Worm (Caenorhabditis elegans) whole organism, L1 larva: Measurements from ENCODE around the gene B0361.4.

ENCODE experiments used
- C04F5.9 ChIP-seq: sonication (generic microtip); optimal IDR thresholded peaks from 2 replicates; lab custom pipeline; 2016; ENCODE audit warnings: missing genetic modification characterization, missing compliant biosample characterization
- C16A3.4 ChIP-seq: fragments of 150-350 bp; optimal IDR thresholded peaks from 2 replicates; lab custom pipeline; 2014; ENCODE audit warnings: missing biosample characterization, missing genetic modification characterization
- C34B4.2 ChIP-seq: sonication (generic microtip); optimal IDR thresholded peaks from 2 replicates; lab custom pipeline; 2017; ENCODE audit warnings: mild to moderate bottlenecking, missing genetic modification characterization, missing compliant biosample characterization
- F16B12.6 ChIP-seq: fragments of 150-350 bp; optimal IDR thresholded peaks from 2 replicates; lab custom pipeline; 2014; ENCODE audit warnings: missing biosample characterization, missing genetic modification characterization
- Y116A8C.19 ChIP-seq: sonication (generic microtip); optimal IDR thresholded peaks from 2 replicates; lab custom pipeline; 2016; ENCODE audit warnings: missing compliant biosample characterization, missing genetic modification characterization, borderline replicate concordance
- aha-1 ChIP-seq: fragments of 150-350 bp; optimal IDR thresholded peaks from 2 replicates; lab custom pipeline; 2014; ENCODE audit warnings: missing biosample characterization, missing genetic modification characterization
- aly-2 ChIP-seq: fragments of 150-350 bp; optimal IDR thresholded peaks from 2 replicates; lab custom pipeline; 2014; ENCODE audit warnings: missing biosample characterization, missing genetic modification characterization
- ama-1 ChIP-seq: fragments of 150-350 bp; optimal IDR thresholded peaks from 2 replicates; lab custom pipeline; 2014
- ceh-8 ChIP-seq: fragments of 200-800 bp; sonication (Bioruptor generic); optimal IDR thresholded peaks from 2 replicates; lab custom pipeline; 2018; ENCODE audit warnings: mild to moderate bottlenecking, missing genetic modification characterization, moderate library complexity, missing compliant biosample characterization
- ceh-82 ChIP-seq, 3 experiments: fragments of 150-350 bp in 1 of 3; sonication (generic microtip) in 2 of 3; optimal IDR thresholded peaks; 2 replicates each; lab custom pipeline; 2014 to 2017; ENCODE audit warnings: missing biosample characterization in 3 of 3, missing genetic modification characterization in 3 of 3
- ceh-88 ChIP-seq: fragments of 200-800 bp; sonication (Bioruptor generic); IDR thresholded peaks from 2 replicates; pipeline ENCODE4 v1.3.6; 2022; ENCODE audit warnings: missing genetic modification characterization, missing compliant biosample characterization
- ceh-90 ChIP-seq: sonication (generic microtip); optimal IDR thresholded peaks from 2 replicates; lab custom pipeline; 2016; ENCODE audit warnings: missing genetic modification characterization, missing compliant biosample characterization
- ces-1 ChIP-seq: fragments of 150-350 bp; optimal IDR thresholded peaks from 2 replicates; lab custom pipeline; 2014; ENCODE audit warnings: missing biosample characterization, missing genetic modification reagents, missing genetic modification characterization
- dpl-1 ChIP-seq, 3 experiments: fragments of 150-350 bp in 2 of 3; sonication (generic microtip) in 1 of 3; optimal IDR thresholded peaks; 2 replicates each; lab custom pipeline; 2014 to 2017; ENCODE audit warnings: missing biosample characterization in 3 of 3, missing genetic modification characterization in 3 of 3, missing genetic modification reagents in 3 of 3
- dsc-1 ChIP-seq: sonication (generic microtip); optimal IDR thresholded peaks from 2 replicates; lab custom pipeline; 2016; ENCODE audit warnings: mild to moderate bottlenecking, missing genetic modification characterization, missing compliant biosample characterization
- egl-13 ChIP-seq: sonication (generic microtip); optimal IDR thresholded peaks from 2 replicates; lab custom pipeline; 2016; ENCODE audit warnings: missing genotype, missing genetic modification reagents, missing genetic modification characterization, missing compliant biosample characterization
- elt-3 ChIP-seq, 6 experiments: fragments of 150-350 bp in 1 of 6; sonication (generic microtip); optimal IDR thresholded peaks; 2 replicates each; lab custom pipeline; 2017 to 2018; ENCODE audit warnings: missing biosample characterization in 6 of 6, missing genetic modification characterization in 6 of 6, inconsistent platforms in 1 of 6
- fkh-10 ChIP-seq: sonication (generic microtip); optimal IDR thresholded peaks from 2 replicates; lab custom pipeline; 2017; ENCODE audit warnings: missing biosample characterization, missing genetic modification reagents, missing genetic modification characterization
- fkh-4 ChIP-seq: sonication (generic microtip); optimal IDR thresholded peaks from 2 replicates; lab custom pipeline; 2016; ENCODE audit warnings: missing compliant biosample characterization, missing genetic modification characterization, borderline replicate concordance
- fkh-8 ChIP-seq: sonication (generic microtip); optimal IDR thresholded peaks from 2 replicates; lab custom pipeline; 2016; ENCODE audit warnings: mild to moderate bottlenecking, missing genetic modification characterization, missing compliant biosample characterization
- fos-1 ChIP-seq: fragments of 150-350 bp; optimal IDR thresholded peaks from 2 replicates; lab custom pipeline; 2014; ENCODE audit warnings: missing biosample characterization, missing genetic modification characterization
- grh-1 ChIP-seq: fragments of 200-800 bp; sonication (Bioruptor generic); IDR thresholded peaks from 2 replicates; pipeline ENCODE4 v1.3.6; 2022; ENCODE audit warnings: missing genetic modification reagents, missing genetic modification characterization, missing compliant biosample characterization
- hlh-17 ChIP-seq: fragments of 200-800 bp; sonication (Bioruptor generic); optimal IDR thresholded peaks from 2 replicates; lab custom pipeline; 2018; ENCODE audit warnings: missing genetic modification characterization, mild to moderate bottlenecking, missing compliant biosample characterization, moderate library complexity, borderline replicate concordance
- irx-1 ChIP-seq: sonication (generic microtip); optimal IDR thresholded peaks from 2 replicates; lab custom pipeline; 2016; ENCODE audit warnings: missing genetic modification characterization, missing compliant biosample characterization
- jun-1 ChIP-seq: fragments of 150-350 bp; optimal IDR thresholded peaks from 2 replicates; lab custom pipeline; 2014; ENCODE audit warnings: missing biosample characterization, missing genetic modification reagents, missing genetic modification characterization
- lin-14 ChIP-seq: fragments of 200-800 bp; sonication (Bioruptor generic); optimal IDR thresholded peaks from 2 replicates; lab custom pipeline; 2018; ENCODE audit warnings: mild to moderate bottlenecking, missing genetic modification characterization, moderate library complexity, missing compliant biosample characterization
- lin-39 ChIP-seq: fragments of 150-350 bp; optimal IDR thresholded peaks from 2 replicates; lab custom pipeline; 2014; ENCODE audit warnings: missing biosample characterization, missing genetic modification reagents, missing genetic modification characterization
- lir-3 ChIP-seq: sonication (generic microtip); optimal IDR thresholded peaks from 2 replicates; lab custom pipeline; 2016; ENCODE audit warnings: mild to moderate bottlenecking, missing genetic modification characterization, moderate library complexity, missing compliant biosample characterization; ENCODE audit not compliant: poor library complexity
- mab-9 ChIP-seq: fragments of 200-800 bp; sonication (Bioruptor generic); IDR thresholded peaks from 2 replicates; pipeline ENCODE4 v1.3.6; 2022; ENCODE audit warnings: missing genetic modification reagents, missing genetic modification characterization, missing compliant biosample characterization
- mef-2 ChIP-seq: fragments of 150-350 bp; optimal IDR thresholded peaks from 2 replicates; lab custom pipeline; 2014; ENCODE audit warnings: missing biosample characterization, missing genetic modification characterization
- mep-1 ChIP-seq: fragments of 150-350 bp; optimal IDR thresholded peaks from 2 replicates; lab custom pipeline; 2014; ENCODE audit warnings: missing biosample characterization, missing genetic modification characterization
- nhr-20 ChIP-seq: sonication (generic microtip); optimal IDR thresholded peaks from 2 replicates; lab custom pipeline; 2016; ENCODE audit warnings: mild to moderate bottlenecking, missing genetic modification characterization, missing compliant biosample characterization
- nhr-237 ChIP-seq: fragments of 150-350 bp; optimal IDR thresholded peaks from 2 replicates; lab custom pipeline; 2014; ENCODE audit warnings: missing biosample characterization, missing genetic modification characterization
- nhr-28 ChIP-seq: fragments of 150-350 bp; optimal IDR thresholded peaks from 2 replicates; lab custom pipeline; 2014; ENCODE audit warnings: missing biosample characterization, missing genetic modification characterization
- nhr-71 ChIP-seq: sonication (generic microtip); optimal IDR thresholded peaks from 2 replicates; lab custom pipeline; 2016; ENCODE audit warnings: mild to moderate bottlenecking, missing genetic modification characterization, moderate library complexity, missing compliant biosample characterization
- nhr-77 ChIP-seq: fragments of 150-350 bp; optimal IDR thresholded peaks from 2 replicates; lab custom pipeline; 2014; ENCODE audit warnings: missing biosample characterization, missing genetic modification characterization
- nhr-84 ChIP-seq: sonication (generic microtip); optimal IDR thresholded peaks from 2 replicates; lab custom pipeline; 2017; ENCODE audit warnings: missing biosample characterization, missing genetic modification characterization
- nhr-85 ChIP-seq: sonication (generic microtip); peaks from one replicate; lab custom pipeline; 2016; ENCODE audit warnings: missing genetic modification characterization, inconsistent platforms, missing compliant biosample characterization
- nhr-90 ChIP-seq: sonication (generic microtip); optimal IDR thresholded peaks from 2 replicates; lab custom pipeline; 2016; ENCODE audit warnings: mild to moderate bottlenecking, missing genetic modification characterization, missing compliant biosample characterization; ENCODE audit not compliant: poor library complexity
- rnt-1 ChIP-seq: sonication (generic microtip); optimal IDR thresholded peaks from 2 replicates; lab custom pipeline; 2016; ENCODE audit warnings: mild to moderate bottlenecking, missing genetic modification characterization, moderate library complexity, missing compliant biosample characterization
- snpc-4 ChIP-seq: fragments of 150-350 bp; optimal IDR thresholded peaks from 2 replicates; lab custom pipeline; 2014; ENCODE audit warnings: missing biosample characterization, missing genetic modification characterization
- snu-23 ChIP-seq: sonication (generic microtip); optimal IDR thresholded peaks from 2 replicates; lab custom pipeline; 2016; ENCODE audit warnings: missing genetic modification characterization, missing compliant biosample characterization
- sox-4 ChIP-seq: sonication (generic microtip); optimal IDR thresholded peaks from 2 replicates; lab custom pipeline; 2016; ENCODE audit warnings: missing genetic modification characterization, missing compliant biosample characterization
- sup-37 ChIP-seq: fragments of 200-800 bp; sonication (Bioruptor generic); optimal IDR thresholded peaks from 2 replicates; lab custom pipeline; 2018; ENCODE audit warnings: mild to moderate bottlenecking, missing genetic modification characterization, missing compliant biosample characterization
- swsn-7 ChIP-seq: sonication (generic microtip); optimal IDR thresholded peaks from 2 replicates; lab custom pipeline; 2016; ENCODE audit warnings: missing genetic modification characterization, missing compliant biosample characterization
- tbx-2 ChIP-seq: sonication (generic microtip); optimal IDR thresholded peaks from 2 replicates; lab custom pipeline; 2016; ENCODE audit warnings: missing genetic modification characterization, missing compliant biosample characterization
- tlp-1 ChIP-seq: fragments of 150-350 bp; optimal IDR thresholded peaks from 2 replicates; lab custom pipeline; 2014; ENCODE audit warnings: missing biosample characterization, missing genetic modification characterization
- unc-62 ChIP-seq: fragments of 150-350 bp; optimal IDR thresholded peaks from 2 replicates; lab custom pipeline; 2014; ENCODE audit warnings: missing biosample characterization, missing genetic modification reagents, missing genetic modification characterization
- unc-98 ChIP-seq: fragments of 200-800 bp; sonication (Bioruptor generic); IDR thresholded peaks from 2 replicates; pipeline ENCODE4 v1.3.6; 2022; ENCODE audit warnings: missing genetic modification characterization, missing compliant biosample characterization
- vab-15 ChIP-seq: sonication (generic microtip); optimal IDR thresholded peaks from 2 replicates; lab custom pipeline; 2017; ENCODE audit warnings: missing genotype, mild to moderate bottlenecking, missing genetic modification characterization, missing compliant biosample characterization
- xbp-1 ChIP-seq: sonication (generic microtip); optimal IDR thresholded peaks from 2 replicates; lab custom pipeline; 2016; ENCODE audit warnings: missing genetic modification characterization, missing compliant biosample characterization
- ztf-11 ChIP-seq, 2 experiments: sonication (generic microtip); optimal IDR thresholded peaks; 2 replicates each; lab custom pipeline; 2016 to 2017; ENCODE audit warnings: missing genetic modification characterization in 2 of 2, missing biosample characterization in 1 of 2, missing compliant biosample characterization in 1 of 2

The B0361.4 gene

ce11 chrIII:7292569-7292968 is 33.8 kb downstream of the B0361.4 start (continued):
- TF ChIP-seq tbx-2 (tag; lab: Kevin White, UChicago): no peak
- TF ChIP-seq unc-62 (GFP tag; lab: Kevin White, UChicago): no peak
- no peak for TF ChIP-seq grh-1 (GFP tag; lab: Robert Waterston, UW)
- no peak for TF ChIP-seq swsn-7
- TF ChIP-seq C16A3.4 (tag; lab: Kevin White, UChicago): peak; percentile 22
- no peak for TF ChIP-seq ztf-11 (tag; optimal IDR thresholded peaks at IDR 0.05; lab: Kevin White, UChicago)
- no peak for TF ChIP-seq elt-3 (tag; optimal IDR thresholded peaks at IDR 0.05; lab: Kevin White, UChicago)
- no peak for TF ChIP-seq vab-15 (tag; lab: Kevin White, UChicago)
- TF ChIP-seq mef-2 (tag; lab: Kevin White, UChicago): no peak
- peak; percentile 61 for TF ChIP-seq lin-14
- peak; percentile 10 for TF ChIP-seq snu-23 (GFP tag; lab: Kevin White, UChicago)
- TF ChIP-seq fkh-10 (GFP tag; lab: Kevin White, UChicago): no peak
- TF ChIP-seq rnt-1 (tag; lab: Kevin White, UChicago): peak; percentile 4
- TF ChIP-seq irx-1 (tag; lab: Kevin White, UChicago): no peak
- no peak for TF ChIP-seq ceh-8 (GFP tag; lab: Kevin White, UChicago)
- no peak for TF ChIP-seq nhr-237 (tag; lab: Kevin White, UChicago)
- no peak for TF ChIP-seq nhr-84 (tag; lab: Kevin White, UChicago)
- no peak for TF ChIP-seq ceh-88 (GFP tag; lab: Robert Waterston, UW)
- no peak for TF ChIP-seq fkh-4 (tag; lab: Kevin White, UChicago)
- no peak for TF ChIP-seq nhr-85
- no peak for TF ChIP-seq dsc-1 (tag; lab: Kevin White, UChicago)
- TF ChIP-seq unc-98: no peak
- no peak for TF ChIP-seq ama-1
- TF ChIP-seq fkh-8 (tag; lab: Kevin White, UChicago): no peak
- TF ChIP-seq hlh-17: no peak
- TF ChIP-seq aha-1 (tag; lab: Kevin White, UChicago): no peak
- TF ChIP-seq ces-1 (GFP tag; lab: Kevin White, UChicago): no peak
- peak in 1 of 3 experiments; percentile 32 for TF ChIP-seq dpl-1 (GFP tag; optimal IDR thresholded peaks at IDR 0.05; lab: Kevin White, UChicago)
- TF ChIP-seq lin-39 (tag; lab: Kevin White, UChicago): no peak
- no peak for TF ChIP-seq sox-4 (tag; lab: Kevin White, UChicago)
- no peak for TF ChIP-seq aly-2
- TF ChIP-seq tlp-1: no peak
- TF ChIP-seq mab-9 (GFP tag; lab: Robert Waterston, UW): no peak
- TF ChIP-seq mep-1 (tag; lab: Kevin White, UChicago): peak; percentile 69
- no peak for TF ChIP-seq Y116A8C.19 (tag; lab: Kevin White, UChicago)
- TF ChIP-seq C34B4.2 (tag; lab: Kevin White, UChicago): no peak
- no peak for TF ChIP-seq nhr-90 (tag; lab: Kevin White, UChicago)
- TF ChIP-seq C04F5.9: no peak
- TF ChIP-seq ceh-90 (tag; lab: Kevin White, UChicago): no peak
- TF ChIP-seq nhr-77 (tag; lab: Kevin White, UChicago): no peak
- no peak for TF ChIP-seq fos-1 (tag; lab: Kevin White, UChicago)
- TF ChIP-seq lir-3 (tag; lab: Kevin White, UChicago): no peak
- TF ChIP-seq sup-37 (GFP tag; lab: Kevin White, UChicago): no peak
- no peak for TF ChIP-seq nhr-20 (tag; lab: Kevin White, UChicago)
- TF ChIP-seq F16B12.6 (tag; lab: Kevin White, UChicago): no peak
- no peak for TF ChIP-seq jun-1 (tag; lab: Kevin White, UChicago)
- no peak for TF ChIP-seq nhr-28 (tag; lab: Kevin White, UChicago)
- no peak for TF ChIP-seq snpc-4 (tag; lab: Kevin White, UChicago)
- no peak for TF ChIP-seq egl-13 (tag; lab: Kevin White, UChicago)
- no peak for TF ChIP-seq xbp-1 (tag; lab: Kevin White, UChicago)
- no peak for TF ChIP-seq nhr-71 (tag; lab: Kevin White, UChicago)
- TF ChIP-seq ceh-82 (tag; optimal IDR thresholded peaks at IDR 0.05; lab: Kevin White, UChicago): no peak
